Worm (Caenorhabditis elegans) whole organism, early embryonic: ENCODE measurements around the gene fbxa-183.

ENCODE experiments used
- B0310.2 ChIP-seq: sonication (generic microtip); optimal IDR thresholded peaks from 2 replicates; lab custom pipeline; 2016; ENCODE audit warnings: mild to moderate bottlenecking, missing genetic modification characterization, missing compliant biosample characterization
- F13C5.2 ChIP-seq: sonication (generic microtip); optimal IDR thresholded peaks from 2 replicates; lab custom pipeline; 2017; ENCODE audit warnings: mild to moderate bottlenecking, missing genetic modification characterization, inconsistent platforms, missing compliant biosample characterization
- aly-1 ChIP-seq: sonication (generic microtip); optimal IDR thresholded peaks from 2 replicates; lab custom pipeline; 2016; ENCODE audit warnings: missing genetic modification characterization, missing compliant biosample characterization
- ama-1 ChIP-seq: fragments of 150-350 bp; optimal IDR thresholded peaks from 2 replicates; lab custom pipeline; 2014
- ceh-13 ChIP-seq: fragments of 200-800 bp; sonication (Bioruptor generic); optimal IDR thresholded peaks from 2 replicates; lab custom pipeline; 2018; ENCODE audit warnings: mild to moderate bottlenecking, missing genetic modification characterization, missing compliant biosample characterization
- ceh-36 ChIP-seq: sonication (generic microtip); optimal IDR thresholded peaks from 2 replicates; lab custom pipeline; 2016; ENCODE audit warnings: missing genetic modification characterization, inconsistent platforms, missing compliant biosample characterization
- ets-7 ChIP-seq: sonication (generic microtip); optimal IDR thresholded peaks from 2 replicates; lab custom pipeline; 2016; ENCODE audit warnings: missing genotype, missing genetic modification characterization, missing compliant biosample characterization
- flt-1 ChIP-seq: fragments of 200-800 bp; sonication (Bioruptor generic); IDR thresholded peaks from 2 replicates; pipeline ENCODE4 v1.3.6; 2022; ENCODE audit warnings: missing genetic modification characterization, missing compliant biosample characterization
- hmbx-1 ChIP-seq: sonication (generic microtip); optimal IDR thresholded peaks from 2 replicates; lab custom pipeline; 2016; ENCODE audit warnings: mild to moderate bottlenecking, missing genetic modification characterization, missing compliant biosample characterization
- hmg-4 ChIP-seq: fragments of 200-800 bp; sonication (Bioruptor generic); optimal IDR thresholded peaks from 2 replicates; lab custom pipeline; 2018; ENCODE audit warnings: mild to moderate bottlenecking, missing genetic modification characterization, missing compliant biosample characterization
- hnd-1 ChIP-seq: sonication (generic microtip); optimal IDR thresholded peaks from 2 replicates; lab custom pipeline; 2016; ENCODE audit warnings: missing genetic modification characterization, missing compliant biosample characterization
- pes-1 ChIP-seq: fragments of 200-800 bp; sonication (Bioruptor generic); IDR thresholded peaks from 2 replicates; pipeline ENCODE4 v1.3.6; 2022; ENCODE audit warnings: missing genetic modification reagents, missing genetic modification characterization, missing compliant biosample characterization
- scrt-1 ChIP-seq: fragments of 200-800 bp; sonication (Bioruptor generic); IDR thresholded peaks from 2 replicates; pipeline ENCODE4 v1.3.6; 2022; ENCODE audit warnings: missing genetic modification characterization, missing compliant biosample characterization
- sea-1 ChIP-seq: fragments of 200-800 bp; sonication (Bioruptor generic); conservative IDR thresholded peaks from 2 replicates; pipeline ENCODE4 v1.3.6; 2022; ENCODE audit warnings: missing genetic modification characterization, missing compliant biosample characterization
- tbx-11 ChIP-seq: fragments of 200-800 bp; sonication (Bioruptor generic); IDR thresholded peaks from 2 replicates; pipeline ENCODE4 v1.3.6; 2022; ENCODE audit warnings: missing genetic modification characterization, missing compliant biosample characterization
- tbx-37 ChIP-seq: fragments of 200-800 bp; sonication (Bioruptor generic); conservative IDR thresholded peaks from 2 replicates; pipeline ENCODE4 v1.3.6; 2022; ENCODE audit warnings: missing genetic modification reagents, missing genetic modification characterization, missing compliant biosample characterization
- tra-4 ChIP-seq: sonication (generic microtip); optimal IDR thresholded peaks from 2 replicates; lab custom pipeline; 2017; ENCODE audit warnings: missing genetic modification characterization, missing compliant biosample characterization

The fbxa-183 gene

ce11 chrV:5819903-5820302 is 37.3 kb upstream of the fbxa-183 start:
- TF ChIP-seq B0310.2: no peak
- no peak for TF ChIP-seq scrt-1
- TF ChIP-seq hnd-1 (tag; lab: Kevin White, UChicago): no peak

ce11 chrV:5816470-5817061 is 34.0 kb upstream of the fbxa-183 start:
- no peak for TF ChIP-seq ama-1 (lab: Kevin White, UChicago)
- no peak for TF ChIP-seq tbx-11 (GFP tag; lab: Robert Waterston, UW)
- no peak for TF ChIP-seq F13C5.2 (tag; lab: Kevin White, UChicago)
- no peak for TF ChIP-seq ceh-13 (GFP tag; lab: Kevin White, UChicago)
- TF ChIP-seq sea-1 (GFP tag; lab: Robert Waterston, UW): no peak
- TF ChIP-seq ets-7: no peak
- TF ChIP-seq tbx-37 (GFP tag; lab: Robert Waterston, UW): no peak
- no peak for TF ChIP-seq aly-1 (tag; lab: Kevin White, UChicago)
- no peak for TF ChIP-seq ceh-36 (tag; lab: Kevin White, UChicago)
- TF ChIP-seq tra-4 (tag; lab: Kevin White, UChicago): no peak
- no peak for TF ChIP-seq flt-1
- TF ChIP-seq scrt-1: no peak
- no peak for TF ChIP-seq hnd-1 (tag; lab: Kevin White, UChicago)
- no peak for TF ChIP-seq hmbx-1 (tag; lab: Kevin White, UChicago)
- no peak for TF ChIP-seq hmg-4 (GFP tag; lab: Kevin White, UChicago)
- no peak for TF ChIP-seq pes-1 (GFP tag; lab: Robert Waterston, UW)
- no peak for TF ChIP-seq B0310.2

ce11 chrV:5813060-5813659 is 30.6 kb upstream of the fbxa-183 start, which contains the start of gene ZC250.4:
TSS of gene ZC250.4 (minus strand) at chrV:5813137.
- no peak for TF ChIP-seq flt-1
- TF ChIP-seq hmbx-1 (tag; lab: Kevin White, UChicago): no peak
- no peak for TF ChIP-seq hnd-1 (tag; lab: Kevin White, UChicago)
- TF ChIP-seq scrt-1: no peak
- TF ChIP-seq ama-1 (lab: Kevin White, UChicago): no peak
- no peak for TF ChIP-seq B0310.2
- no peak for TF ChIP-seq ets-7
- TF ChIP-seq ceh-13 (GFP tag; lab: Kevin White, UChicago): no peak
- no peak for TF ChIP-seq tbx-37 (GFP tag; lab: Robert Waterston, UW)
- no peak for TF ChIP-seq tra-4 (tag; lab: Kevin White, UChicago)
- TF ChIP-seq hmg-4 (GFP tag; lab: Kevin White, UChicago): no peak
- no peak for TF ChIP-seq F13C5.2 (tag; lab: Kevin White, UChicago)
- no peak for TF ChIP-seq sea-1 (GFP tag; lab: Robert Waterston, UW)
- no peak for TF ChIP-seq pes-1 (GFP tag; lab: Robert Waterston, UW)
- TF ChIP-seq aly-1 (tag; lab: Kevin White, UChicago): no peak
- TF ChIP-seq tbx-11 (GFP tag; lab: Robert Waterston, UW): no peak
- no peak for TF ChIP-seq ceh-36 (tag; lab: Kevin White, UChicago)

ce11 chrV:5805467-5805866 is 22.9 kb upstream of the fbxa-183 start, which contains the start of gene ZC250.5:
TSS of gene ZC250.5 (plus strand) at chrV:5805767.
- no peak for TF ChIP-seq tbx-37 (GFP tag; lab: Robert Waterston, UW)
- no peak for TF ChIP-seq flt-1
- TF ChIP-seq ama-1 (lab: Kevin White, UChicago): no peak
- no peak for TF ChIP-seq ceh-13 (GFP tag; lab: Kevin White, UChicago)
- TF ChIP-seq pes-1 (GFP tag; lab: Robert Waterston, UW): no peak
- TF ChIP-seq scrt-1: no peak
- no peak for TF ChIP-seq tra-4 (tag; lab: Kevin White, UChicago)
- TF ChIP-seq sea-1 (GFP tag; lab: Robert Waterston, UW): no peak
- TF ChIP-seq aly-1 (tag; lab: Kevin White, UChicago): no peak
- TF ChIP-seq ceh-36 (tag; lab: Kevin White, UChicago): no peak
- TF ChIP-seq ets-7: no peak
- no peak for TF ChIP-seq hmg-4 (GFP tag; lab: Kevin White, UChicago)
- TF ChIP-seq hmbx-1 (tag; lab: Kevin White, UChicago): no peak
- TF ChIP-seq F13C5.2 (tag; lab: Kevin White, UChicago): no peak
- TF ChIP-seq B0310.2: no peak

- no peak for TF ChIP-seq tbx-11 (GFP tag; lab: Robert Waterston, UW)
Observed at ce11 chrV:5799373-5799772, 16.8 kb upstream of the fbxa-183 start, which contains the start of gene cyn-17. TSS of gene cyn-17 (plus strand) at chrV:5799673.

- no peak for TF ChIP-seq tbx-11 (GFP tag; lab: Robert Waterston, UW)
- TF ChIP-seq pes-1 (GFP tag; lab: Robert Waterston, UW): no peak
- TF ChIP-seq F13C5.2 (tag; lab: Kevin White, UChicago): no peak
- no peak for TF ChIP-seq ceh-13 (GFP tag; lab: Kevin White, UChicago)
- TF ChIP-seq sea-1 (GFP tag; lab: Robert Waterston, UW): no peak
- no peak for TF ChIP-seq tra-4 (tag; lab: Kevin White, UChicago)
- no peak for TF ChIP-seq tbx-37 (GFP tag; lab: Robert Waterston, UW)
- TF ChIP-seq ceh-36 (tag; lab: Kevin White, UChicago): no peak
- no peak for TF ChIP-seq aly-1 (tag; lab: Kevin White, UChicago)
- TF ChIP-seq hmg-4 (GFP tag; lab: Kevin White, UChicago): no peak
- no peak for TF ChIP-seq ets-7
- no peak for TF ChIP-seq flt-1
- no peak for TF ChIP-seq scrt-1
- TF ChIP-seq hnd-1 (tag; lab: Kevin White, UChicago): no peak
- no peak for TF ChIP-seq hmbx-1 (tag; lab: Kevin White, UChicago)
- TF ChIP-seq B0310.2: no peak
- TF ChIP-seq ama-1 (lab: Kevin White, UChicago): no peak
Observed at ce11 chrV:5798132-5798531, 15.5 kb upstream of the fbxa-183 start, which contains the start of gene nstp-3. TSS of gene nstp-3 (minus strand) at chrV:5798232.

ce11 chrV:5792031-5792430 is 9.4 kb upstream of the fbxa-183 start, which contains the start of gene ZC250.2:
TSS of gene ZC250.2 (plus strand) at chrV:5792331.
- TF ChIP-seq B0310.2: no peak
- TF ChIP-seq pes-1 (GFP tag; lab: Robert Waterston, UW): no peak
- no peak for TF ChIP-seq sea-1 (GFP tag; lab: Robert Waterston, UW)
- TF ChIP-seq ets-7: no peak
- TF ChIP-seq flt-1: no peak
- no peak for TF ChIP-seq hmg-4 (GFP tag; lab: Kevin White, UChicago)
- no peak for TF ChIP-seq tbx-11 (GFP tag; lab: Robert Waterston, UW)
- no peak for TF ChIP-seq ceh-36 (tag; lab: Kevin White, UChicago)
- TF ChIP-seq tra-4 (tag; lab: Kevin White, UChicago): no peak
- TF ChIP-seq ceh-13 (GFP tag; lab: Kevin White, UChicago): no peak
- no peak for TF ChIP-seq aly-1 (tag; lab: Kevin White, UChicago)
- TF ChIP-seq ama-1 (lab: Kevin White, UChicago): no peak
- TF ChIP-seq hmbx-1 (tag; lab: Kevin White, UChicago): no peak
- TF ChIP-seq scrt-1: no peak
- TF ChIP-seq tbx-37 (GFP tag; lab: Robert Waterston, UW): no peak
- no peak for TF ChIP-seq F13C5.2 (tag; lab: Kevin White, UChicago)
- no peak for TF ChIP-seq hnd-1 (tag; lab: Kevin White, UChicago)
